Fruit fly (Drosophila melanogaster) whole organism, embryonic: ENCODE results near the gene CG17032.
A peak's percentile ranks its signal among the peaks of the same experiment; 100 is the strongest.

ENCODE experiments used
- CG10366 ChIP-seq: fragments of 200-800 bp; sonication (Bioruptor generic); IDR thresholded peaks from 2 replicates; pipeline ENCODE4 v1.3.6; 2022; ENCODE audit warnings: missing biosample characterization, missing genetic modification characterization
- CG11093 ChIP-seq: fragments of 200-800 bp; sonication (Bioruptor generic); IDR thresholded peaks from 3 replicates; pipeline ENCODE4 v1.3.6; 2022; ENCODE audit warnings: missing biosample characterization, missing genetic modification characterization
- CG12769 ChIP-seq: fragments of 200-800 bp; sonication (Bioruptor generic); optimal IDR thresholded peaks from 2 replicates; lab custom pipeline; 2019; ENCODE audit warnings: missing biosample characterization, mild to moderate bottlenecking, missing genetic modification characterization, moderate library complexity
- CG14050 ChIP-seq: fragments of 200-800 bp; sonication (Bioruptor generic); IDR thresholded peaks from 3 replicates; pipeline ENCODE4 v1.3.6; 2022; ENCODE audit warnings: missing biosample characterization, missing genetic modification characterization
- CG14710 ChIP-seq: fragments of 200-800 bp; sonication (Bioruptor generic); optimal IDR thresholded peaks from 3 replicates; lab custom pipeline; 2019; ENCODE audit warnings: missing biosample characterization, mild to moderate bottlenecking, missing genetic modification characterization, moderate library complexity
- CG15269 ChIP-seq: fragments of 200-800 bp; sonication (Bioruptor generic); optimal IDR thresholded peaks from 2 replicates; lab custom pipeline; 2018; ENCODE audit warnings: missing biosample characterization, mild to moderate bottlenecking, missing genetic modification characterization, moderate library complexity
- CG17359 ChIP-seq: fragments of 200-800 bp; sonication (Bioruptor generic); optimal IDR thresholded peaks from 3 replicates; lab custom pipeline; 2018; ENCODE audit warnings: missing biosample characterization, mild to moderate bottlenecking, missing genetic modification characterization, moderate library complexity
- CG17385 ChIP-seq: fragments of 200-800 bp; sonication (Bioruptor generic); optimal IDR thresholded peaks from 3 replicates; lab custom pipeline; 2018; ENCODE audit warnings: missing biosample characterization, mild to moderate bottlenecking, missing genetic modification characterization
- CG17612 ChIP-seq: fragments of 200-800 bp; sonication (Bioruptor generic); IDR thresholded peaks from 2 replicates; pipeline ENCODE4 v1.3.6; 2022; ENCODE audit warnings: missing biosample characterization, missing genetic modification characterization
- CG2678 ChIP-seq: fragments of 200-800 bp; sonication (Bioruptor generic); optimal IDR thresholded peaks from 3 replicates; lab custom pipeline; 2019; ENCODE audit warnings: missing biosample characterization, mild to moderate bottlenecking, missing genetic modification characterization, moderate library complexity
- CG32532 ChIP-seq: fragments of 200-800 bp; sonication (Bioruptor generic); IDR thresholded peaks from 2 replicates; pipeline ENCODE4 v1.3.6; 2022; ENCODE audit warnings: missing biosample characterization, missing genetic modification characterization
- CG32772 ChIP-seq: fragments of 200-800 bp; sonication (Bioruptor generic); IDR thresholded peaks from 2 replicates; pipeline ENCODE4 v1.3.6; 2022; ENCODE audit warnings: missing biosample characterization, missing genetic modification characterization
- CG34224 ChIP-seq: fragments of 200-800 bp; sonication (Bioruptor generic); IDR thresholded peaks from 3 replicates; pipeline ENCODE4 v1.3.6; 2022; ENCODE audit warnings: missing biosample characterization, missing genetic modification characterization; ENCODE audit not compliant: partially characterized antibody
- CG4617 ChIP-seq: fragments of 200-800 bp; sonication (Bioruptor generic); optimal IDR thresholded peaks from 3 replicates; lab custom pipeline; 2016; ENCODE audit warnings: missing biosample characterization, missing genetic modification characterization, borderline replicate concordance
- CG5180 ChIP-seq: fragments of 200-800 bp; sonication (Bioruptor generic); optimal IDR thresholded peaks from 3 replicates; lab custom pipeline; 2017; ENCODE audit warnings: missing biosample characterization, missing genetic modification characterization, mild to moderate bottlenecking, moderate library complexity, missing genetic modification reagents
- CG6683 ChIP-seq: fragments of 200-800 bp; sonication (Bioruptor generic); optimal IDR thresholded peaks from 2 replicates; lab custom pipeline; 2017; ENCODE audit warnings: missing biosample characterization, mild to moderate bottlenecking, missing genetic modification characterization, missing genetic modification reagents
- CG6813 ChIP-seq: fragments of 200-800 bp; sonication (Bioruptor generic); optimal IDR thresholded peaks from 2 replicates; lab custom pipeline; 2017; ENCODE audit warnings: missing biosample characterization, missing genetic modification characterization, mild to moderate bottlenecking, moderate library complexity, missing genetic modification reagents
- CG7745 ChIP-seq: fragments of 200-800 bp; sonication (Bioruptor generic); optimal IDR thresholded peaks from 2 replicates; lab custom pipeline; 2018; ENCODE audit warnings: missing biosample characterization, mild to moderate bottlenecking, missing genetic modification characterization, moderate library complexity
- CG8281 ChIP-seq: fragments of 200-800 bp; sonication (Bioruptor generic); optimal IDR thresholded peaks from 2 replicates; lab custom pipeline; 2018; ENCODE audit warnings: missing biosample characterization, mild to moderate bottlenecking, missing genetic modification characterization, moderate library complexity
- D19B ChIP-seq: fragments of 200-800 bp; sonication (Bioruptor generic); optimal IDR thresholded peaks from 2 replicates; lab custom pipeline; 2017; ENCODE audit warnings: missing biosample characterization, mild to moderate bottlenecking, missing genetic modification characterization
- Ets97D ChIP-seq: fragments of 200-800 bp; sonication (Bioruptor generic); optimal IDR thresholded peaks from 3 replicates; lab custom pipeline; 2016; ENCODE audit warnings: missing biosample characterization, missing genetic modification characterization
- MTF-1 ChIP-seq: fragments of 200-800 bp; sonication (Bioruptor generic); optimal IDR thresholded peaks from 2 replicates; lab custom pipeline; 2018; ENCODE audit warnings: missing biosample characterization, mild to moderate bottlenecking, missing genetic modification characterization, borderline replicate concordance
- Med ChIP-seq: fragments of 200-800 bp; sonication (Bioruptor generic); peaks from one replicate; lab custom pipeline; 2016; ENCODE audit warnings: missing biosample characterization, missing genetic modification characterization, mild to moderate bottlenecking, inconsistent platforms, moderate library complexity
- Nf-YA ChIP-seq: fragments of 200-800 bp; sonication (Bioruptor generic); IDR thresholded peaks from 2 replicates; pipeline ENCODE4 v1.3.6; 2022; ENCODE audit warnings: missing biosample characterization, missing genetic modification characterization
- Oaz ChIP-seq: fragments of 200-800 bp; sonication (Bioruptor generic); IDR thresholded peaks from 2 replicates; pipeline ENCODE4 v1.3.6; 2022; ENCODE audit warnings: missing biosample characterization, missing genetic modification characterization
- Scr ChIP-seq: fragments of 200-800 bp; sonication (Bioruptor generic); IDR thresholded peaks from 2 replicates; pipeline ENCODE4 v1.3.6; 2022; ENCODE audit warnings: missing biosample characterization, missing genetic modification characterization; ENCODE audit not compliant: partially characterized antibody
- Spps ChIP-seq: fragments of 200-800 bp; sonication (Bioruptor generic); optimal IDR thresholded peaks from 2 replicates; lab custom pipeline; 2018; ENCODE audit warnings: missing biosample characterization, mild to moderate bottlenecking, missing genetic modification characterization
- Vsx1 ChIP-seq: fragments of 200-800 bp; sonication (Bioruptor generic); optimal IDR thresholded peaks from 2 replicates; lab custom pipeline; 2017; ENCODE audit warnings: missing biosample characterization, mild to moderate bottlenecking, missing genetic modification characterization, missing genetic modification reagents
- ap ChIP-seq: fragments of 200-800 bp; sonication (Bioruptor generic); IDR thresholded peaks from 2 replicates; pipeline ENCODE4 v1.3.6; 2022; ENCODE audit warnings: missing biosample characterization, missing genetic modification characterization
- bowl ChIP-seq: fragments of 200-800 bp; sonication (Bioruptor generic); IDR thresholded peaks from 2 replicates; pipeline ENCODE4 v1.3.6; 2022; ENCODE audit warnings: missing biosample characterization, missing genetic modification characterization
- chif ChIP-seq, 2 experiments: fragments of 200-800 bp; sonication (Bioruptor generic); optimal IDR thresholded peaks; 3 replicates each; lab custom pipeline; 2016; ENCODE audit warnings: missing biosample characterization in 2 of 2, missing genetic modification characterization in 2 of 2
- gfzf ChIP-seq: fragments of 200-800 bp; sonication (Bioruptor generic); optimal IDR thresholded peaks from 2 replicates; lab custom pipeline; 2016; ENCODE audit warnings: missing biosample characterization, mild to moderate bottlenecking, missing genetic modification characterization, moderate library complexity
- grau ChIP-seq: fragments of 200-800 bp; optimal IDR thresholded peaks from 3 replicates; lab custom pipeline; 2019; ENCODE audit warnings: missing biosample characterization, mild to moderate bottlenecking, missing genetic modification characterization, moderate library complexity
- grn ChIP-seq: fragments of 200-800 bp; sonication (Bioruptor generic); optimal IDR thresholded peaks from 3 replicates; lab custom pipeline; 2017; ENCODE audit warnings: missing biosample characterization, missing genetic modification characterization
- gro ChIP-seq: fragments of 200-800 bp; sonication (Bioruptor generic); optimal IDR thresholded peaks from 2 replicates; lab custom pipeline; 2016; ENCODE audit warnings: missing biosample characterization, missing genetic modification characterization
- hth ChIP-seq: fragments of >200 bp; optimal IDR thresholded peaks from 2 replicates; lab custom pipeline; 2017; ENCODE audit warnings: inconsistent platforms
- inv ChIP-seq: fragments of 200-800 bp; sonication (Bioruptor generic); IDR thresholded peaks from 2 replicates; pipeline ENCODE4 v1.3.6; 2022; ENCODE audit warnings: missing biosample characterization, missing genetic modification characterization; ENCODE audit not compliant: partially characterized antibody
- lmd ChIP-seq: fragments of 200-800 bp; sonication (Bioruptor generic); IDR thresholded peaks from 2 replicates; pipeline ENCODE4 v1.3.6; 2022; ENCODE audit warnings: missing biosample characterization, missing genetic modification characterization
- mam ChIP-seq: fragments of 200-800 bp; sonication (Bioruptor generic); optimal IDR thresholded peaks from 3 replicates; lab custom pipeline; 2016; ENCODE audit warnings: missing biosample characterization, missing genetic modification characterization
- nau ChIP-seq: fragments of 200-800 bp; sonication (Bioruptor generic); optimal IDR thresholded peaks from 3 replicates; lab custom pipeline; 2017; ENCODE audit warnings: missing biosample characterization, mild to moderate bottlenecking, missing genetic modification characterization, missing genetic modification reagents
- pb ChIP-seq: fragments of 200-800 bp; sonication (Bioruptor generic); optimal IDR thresholded peaks from 3 replicates; lab custom pipeline; 2016; ENCODE audit warnings: missing biosample characterization, missing genetic modification characterization
- pros ChIP-seq: fragments of 200-800 bp; sonication (Bioruptor generic); optimal IDR thresholded peaks from 3 replicates; lab custom pipeline; 2019; ENCODE audit warnings: missing biosample characterization, mild to moderate bottlenecking, missing genetic modification characterization, moderate library complexity
- scrt ChIP-seq: fragments of 200-800 bp; sonication (Bioruptor generic); optimal IDR thresholded peaks from 2 replicates; lab custom pipeline; 2018; ENCODE audit warnings: missing biosample characterization, mild to moderate bottlenecking, missing genetic modification characterization, moderate library complexity
- sd ChIP-seq: fragments of 200-800 bp; sonication (Bioruptor generic); optimal IDR thresholded peaks from 3 replicates; lab custom pipeline; 2018; ENCODE audit warnings: missing biosample characterization, mild to moderate bottlenecking, missing genetic modification characterization, moderate library complexity
- seq ChIP-seq: fragments of 200-800 bp; sonication (Bioruptor generic); IDR thresholded peaks from 2 replicates; pipeline ENCODE4 v1.3.6; 2022; ENCODE audit warnings: missing biosample characterization, missing genetic modification characterization
- sr ChIP-seq: fragments of 200-800 bp; sonication (Bioruptor generic); IDR thresholded peaks from 3 replicates; pipeline ENCODE4 v1.3.6; 2022; ENCODE audit warnings: missing biosample characterization, missing genetic modification characterization
- tin ChIP-seq: fragments of 200-800 bp; sonication (Bioruptor generic); optimal IDR thresholded peaks from 3 replicates; lab custom pipeline; 2016; ENCODE audit warnings: missing biosample characterization, missing genetic modification characterization

CG17032 gene

dm6 chr3L:15998217-15998616, 39.6 kb downstream of the CG17032 start:
- TF ChIP-seq sr (GFP tag; lab: Robert Waterston, UW) (peak; percentile 93), CG8281 (tag; lab: Kevin White, UChicago) (peak; percentile 7), sd (tag; lab: Kevin White, UChicago) (peak; percentile 84), hth (lab: Kevin White, UChicago) (no peak), CG34224 (GFP tag; lab: Robert Waterston, UW) (no peak), CG12769 (tag; lab: Kevin White, UChicago) (peak; percentile 55)

DNA sequence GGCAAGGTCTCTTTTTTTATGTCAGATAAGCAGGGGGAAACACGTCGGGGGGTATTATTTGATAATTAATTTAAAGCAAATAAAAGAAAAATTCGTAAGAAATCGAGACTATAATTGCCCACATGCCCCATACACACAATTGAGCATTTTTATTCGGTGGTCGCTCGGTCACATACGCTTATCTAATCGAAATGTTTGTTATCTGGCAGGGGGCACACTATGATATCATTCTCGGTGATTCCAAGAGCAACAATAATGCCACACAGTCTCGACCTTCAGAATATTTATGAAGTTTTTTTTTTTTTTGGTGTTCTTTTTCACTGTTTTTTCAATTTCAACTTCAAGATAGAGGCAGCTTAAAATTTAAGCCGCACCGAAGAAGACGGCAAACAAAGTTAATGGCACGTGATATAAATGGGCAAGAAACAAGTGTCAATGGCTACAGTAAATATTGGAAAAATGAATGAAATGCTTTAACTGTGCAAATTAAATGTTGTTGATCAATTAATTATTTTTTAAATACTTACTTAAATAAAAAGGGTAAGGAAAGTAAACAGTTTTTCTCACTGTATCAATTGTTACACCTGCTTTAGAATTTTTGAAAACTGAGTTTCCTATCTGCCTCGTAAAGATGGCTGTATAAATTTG, 40.8 kb downstream of the CG17032 start:
- TF ChIP-seq CG6683 (GFP tag; lab: Kevin White, UChicago) (peak; percentile 16), inv (GFP tag; lab: Robert Waterston, UW) (no peak), CG14710 (tag; lab: Kevin White, UChicago) (peak; percentile 11), CG17612 (0 out of 2 replicates have a peak, but pooled peaks have one; percentile 25), CG11093 (GFP tag; lab: Robert Waterston, UW) (peak; percentile 26; the same call in 1 of the 3 replicates), chif (GFP tag; optimal IDR thresholded peaks at IDR 0.05; lab: Kevin White, UChicago) (no peak), pb (GFP tag; lab: Kevin White, UChicago) (no peak), gfzf (GFP tag; lab: Kevin White, UChicago) (no peak), CG5180 (GFP tag; lab: Kevin White, UChicago) (peak; percentile 24), CG14050 (GFP tag; lab: Robert Waterston, UW) (no peak), Spps (no peak), Vsx1 (GFP tag; lab: Kevin White, UChicago) (peak; percentile 56), CG17385 (GFP tag; lab: Kevin White, UChicago) (peak; percentile 56), tin (GFP tag; lab: Kevin White, UChicago) (no peak), gro (GFP tag; lab: Kevin White, UChicago) (no peak), CG15269 (tag; lab: Kevin White, UChicago) (peak; percentile 71), CG32772 (GFP tag; lab: Robert Waterston, UW) (peak; percentile 45), Nf-YA (GFP tag; lab: Robert Waterston, UW) (no peak), bowl (GFP tag; lab: Robert Waterston, UW) (no peak), lmd (GFP tag; lab: Robert Waterston, UW) (no peak; the same call in 1 of the 2 replicates), CG6813 (no peak), pros (GFP tag; lab: Kevin White, UChicago) (peak; percentile 47), Med (GFP tag; lab: Kevin White, UChicago) (peak; percentile 73), ap (no peak), scrt (peak; percentile 36), nau (peak; percentile 22), CG32532 (GFP tag; lab: Robert Waterston, UW) (peak; percentile 64; the same call in 1 of the 2 replicates), CG10366 (GFP tag; lab: Robert Waterston, UW) (peak; percentile 24; the same call in 1 of the 2 replicates), seq (peak; percentile 53; the same call in 1 of the 2 replicates), Scr (GFP tag; lab: Robert Waterston, UW) (no peak), CG17359 (peak; percentile 3), Ets97D (GFP tag; lab: Kevin White, UChicago) (no peak), CG7745 (peak; percentile 63), CG2678 (peak; percentile 65), D19B (peak; percentile 18), Oaz (no peak), grau (tag; lab: Kevin White, UChicago) (peak; percentile 79), MTF-1 (GFP tag; lab: Kevin White, UChicago) (no peak), mam (GFP tag; lab: Kevin White, UChicago) (peak; percentile 3), grn (GFP tag; lab: Kevin White, UChicago) (peak; percentile 48), CG4617 (GFP tag; lab: Kevin White, UChicago) (no peak)
